Worm (Caenorhabditis elegans) whole organism, L4 larva: ENCODE measurements around the gene sru-25.
"Not testable (repeated sequence)": the region's sequence is repeated elsewhere in the genome, so short reads cannot be mapped to it uniquely, and the experiment has no call there.

ENCODE experiments used
- D1046.2 ChIP-seq: fragments of 200-800 bp; sonication (Bioruptor generic); IDR thresholded peaks from 2 replicates; pipeline ENCODE4 v1.3.6; 2022; ENCODE audit warnings: missing genetic modification characterization, missing compliant biosample characterization
- F26F4.8 ChIP-seq: fragments of 200-800 bp; sonication (Bioruptor generic); conservative IDR thresholded peaks from 2 replicates; pipeline ENCODE4 v1.3.6; 2022; ENCODE audit warnings: missing genetic modification characterization, missing compliant biosample characterization
- F37D6.2 ChIP-seq: sonication (generic microtip); optimal IDR thresholded peaks from 2 replicates; lab custom pipeline; 2016; ENCODE audit warnings: mild to moderate bottlenecking, missing genetic modification characterization, missing compliant biosample characterization
- Y105C5A.15 ChIP-seq: fragments of 200-800 bp; sonication (Bioruptor generic); IDR thresholded peaks from 2 replicates; pipeline ENCODE4 v1.3.6; 2022; ENCODE audit warnings: missing genetic modification characterization, missing compliant biosample characterization
- Y48G9A.11 ChIP-seq: fragments of 200-800 bp; sonication (Bioruptor generic); IDR thresholded peaks from 2 replicates; pipeline ENCODE4 v1.3.6; 2022; ENCODE audit warnings: missing genetic modification reagents, missing genetic modification characterization, missing compliant biosample characterization
- Y75B8A.6 ChIP-seq: fragments of 200-800 bp; sonication (Bioruptor generic); IDR thresholded peaks from 2 replicates; pipeline ENCODE4 v1.3.6; 2022; ENCODE audit warnings: missing genetic modification reagents, missing genetic modification characterization, missing compliant biosample characterization
- arid-1 ChIP-seq: fragments of 200-800 bp; sonication (Bioruptor generic); conservative IDR thresholded peaks from 2 replicates; pipeline ENCODE4 v1.3.6; 2022; ENCODE audit warnings: missing genetic modification reagents, missing genetic modification characterization, missing compliant biosample characterization
- ctbp-1 ChIP-seq: fragments of 200-800 bp; sonication (Bioruptor generic); IDR thresholded peaks from 2 replicates; pipeline ENCODE4 v1.3.6; 2022; ENCODE audit warnings: missing genetic modification reagents, missing genetic modification characterization, missing compliant biosample characterization
- daf-16 ChIP-seq, 3 experiments: sonication (generic microtip); optimal IDR thresholded peaks; 2 replicates each; lab custom pipeline; 2016 to 2017; ENCODE audit warnings: missing genetic modification characterization in 3 of 3, missing genetic modification reagents in 3 of 3, mild to moderate bottlenecking in 2 of 3, missing compliant biosample characterization in 2 of 3, missing biosample characterization in 1 of 3, moderate library complexity in 1 of 3
- dmd-6 ChIP-seq: fragments of 200-800 bp; sonication (Bioruptor generic); IDR thresholded peaks from 2 replicates; pipeline ENCODE4 v1.3.6; 2022; ENCODE audit warnings: missing genetic modification reagents, missing genetic modification characterization, missing compliant biosample characterization
- dmd-8 ChIP-seq: fragments of 200-800 bp; sonication (Bioruptor generic); IDR thresholded peaks from 2 replicates; pipeline ENCODE4 v1.3.6; 2022; ENCODE audit warnings: missing genetic modification characterization, missing compliant biosample characterization
- dpl-1 ChIP-seq: fragments of 150-350 bp; optimal IDR thresholded peaks from 2 replicates; lab custom pipeline; 2014; ENCODE audit warnings: missing biosample characterization, missing genetic modification reagents, missing genetic modification characterization
- fkh-10 ChIP-seq: fragments of 150-350 bp; optimal IDR thresholded peaks from 2 replicates; lab custom pipeline; 2014; ENCODE audit warnings: missing biosample characterization, missing genetic modification reagents, missing genetic modification characterization
- hlh-11 ChIP-seq: fragments of 200-800 bp; sonication (Bioruptor generic); optimal IDR thresholded peaks from 2 replicates; lab custom pipeline; 2018; ENCODE audit warnings: mild to moderate bottlenecking, missing genetic modification characterization, missing compliant biosample characterization
- hmg-1.1 ChIP-seq: fragments of 200-800 bp; sonication (Bioruptor generic); IDR thresholded peaks from 2 replicates; pipeline ENCODE4 v1.3.6; 2022; ENCODE audit warnings: missing genetic modification reagents, missing genetic modification characterization, missing compliant biosample characterization
- lim-7 ChIP-seq: fragments of 200-800 bp; sonication (Bioruptor generic); IDR thresholded peaks from 2 replicates; pipeline ENCODE4 v1.3.6; 2022; ENCODE audit warnings: missing genetic modification characterization, missing compliant biosample characterization
- lin-1 ChIP-seq: fragments of 200-800 bp; sonication (Bioruptor generic); IDR thresholded peaks from 2 replicates; pipeline ENCODE4 v1.3.6; 2022; ENCODE audit warnings: missing genetic modification reagents, missing genetic modification characterization, missing compliant biosample characterization
- lin-13 ChIP-seq: fragments of 150-350 bp; optimal IDR thresholded peaks from 2 replicates; lab custom pipeline; 2014; ENCODE audit warnings: missing biosample characterization, missing genetic modification reagents, missing genetic modification characterization
- lin-29 ChIP-seq: fragments of 200-800 bp; sonication (Bioruptor generic); IDR thresholded peaks from 2 replicates; pipeline ENCODE4 v1.3.6; 2022; ENCODE audit warnings: missing genetic modification reagents, missing genetic modification characterization, missing compliant biosample characterization
- lin-38 ChIP-seq: fragments of 200-800 bp; sonication (Bioruptor generic); IDR thresholded peaks from 2 replicates; pipeline ENCODE4 v1.3.6; 2022; ENCODE audit warnings: missing genetic modification reagents, missing genetic modification characterization, missing compliant biosample characterization
- mes-2 ChIP-seq: sonication (generic microtip); optimal IDR thresholded peaks from 2 replicates; lab custom pipeline; 2016; ENCODE audit warnings: missing genotype, mild to moderate bottlenecking, missing genetic modification characterization, missing compliant biosample characterization; ENCODE audit not compliant: poor library complexity, severe bottlenecking
- nhr-11 ChIP-seq: fragments of 150-350 bp; optimal IDR thresholded peaks from 2 replicates; lab custom pipeline; 2014; ENCODE audit warnings: missing biosample characterization, missing genetic modification characterization
- nhr-111 ChIP-seq: fragments of 200-800 bp; sonication (Bioruptor generic); optimal IDR thresholded peaks from 2 replicates; lab custom pipeline; 2018; ENCODE audit warnings: mild to moderate bottlenecking, missing genetic modification characterization, missing compliant biosample characterization
- nhr-41 ChIP-seq: fragments of 200-800 bp; sonication (Bioruptor generic); IDR thresholded peaks from 2 replicates; pipeline ENCODE4 v1.3.6; 2022; ENCODE audit warnings: missing genetic modification reagents, missing genetic modification characterization, missing compliant biosample characterization
- pha-4 ChIP-seq, 2 experiments: fragments of 150-350 bp in 1 of 2; fragments of 200-800 bp in 1 of 2; sonication (Bioruptor generic) in 1 of 2; IDR thresholded peaks in 1 of 2; optimal IDR thresholded peaks in 1 of 2; 2 replicates each; pipeline versions ENCODE4 v1.3.6 to Lab custom; 2014 to 2022; ENCODE audit warnings: missing genetic modification characterization in 2 of 2, missing genetic modification reagents in 2 of 2, missing biosample characterization in 1 of 2, missing compliant biosample characterization in 1 of 2
- php-3 ChIP-seq: fragments of 200-800 bp; sonication (Bioruptor generic); IDR thresholded peaks from 2 replicates; pipeline ENCODE4 v1.3.6; 2022; ENCODE audit warnings: missing genetic modification reagents, missing genetic modification characterization, missing compliant biosample characterization
- pqm-1 ChIP-seq: sonication (generic microtip); optimal IDR thresholded peaks from 2 replicates; lab custom pipeline; 2017; ENCODE audit warnings: missing biosample characterization, missing genetic modification characterization
- spr-3 ChIP-seq: fragments of 200-800 bp; sonication (Bioruptor generic); optimal IDR thresholded peaks from 2 replicates; lab custom pipeline; 2018; ENCODE audit warnings: mild to moderate bottlenecking, missing genetic modification characterization, missing compliant biosample characterization
- tra-1 ChIP-seq: fragments of 200-800 bp; sonication (Bioruptor generic); IDR thresholded peaks from 2 replicates; pipeline ENCODE4 v1.3.6; 2022; ENCODE audit warnings: missing genetic modification reagents, missing genetic modification characterization, missing compliant biosample characterization
- unc-130 ChIP-seq: sonication (generic microtip); optimal IDR thresholded peaks from 2 replicates; lab custom pipeline; 2016; ENCODE audit warnings: missing genetic modification reagents, missing genetic modification characterization, missing compliant biosample characterization
- vab-7 ChIP-seq: fragments of 200-800 bp; sonication (Bioruptor generic); IDR thresholded peaks from 2 replicates; pipeline ENCODE4 v1.3.6; 2022; ENCODE audit warnings: missing genetic modification reagents, missing genetic modification characterization, missing compliant biosample characterization
- zag-1 ChIP-seq: fragments of 150-350 bp; optimal IDR thresholded peaks from 2 replicates; lab custom pipeline; 2014; ENCODE audit warnings: missing biosample characterization, missing genetic modification characterization
- zip-2 ChIP-seq: fragments of 150-350 bp; optimal IDR thresholded peaks from 2 replicates; lab custom pipeline; 2014; ENCODE audit warnings: missing biosample characterization, missing genetic modification characterization
- ztf-7 ChIP-seq: fragments of 150-350 bp; optimal IDR thresholded peaks from 2 replicates; lab custom pipeline; 2014; ENCODE audit warnings: missing biosample characterization, missing genetic modification characterization

sru-25 gene

DNA sequence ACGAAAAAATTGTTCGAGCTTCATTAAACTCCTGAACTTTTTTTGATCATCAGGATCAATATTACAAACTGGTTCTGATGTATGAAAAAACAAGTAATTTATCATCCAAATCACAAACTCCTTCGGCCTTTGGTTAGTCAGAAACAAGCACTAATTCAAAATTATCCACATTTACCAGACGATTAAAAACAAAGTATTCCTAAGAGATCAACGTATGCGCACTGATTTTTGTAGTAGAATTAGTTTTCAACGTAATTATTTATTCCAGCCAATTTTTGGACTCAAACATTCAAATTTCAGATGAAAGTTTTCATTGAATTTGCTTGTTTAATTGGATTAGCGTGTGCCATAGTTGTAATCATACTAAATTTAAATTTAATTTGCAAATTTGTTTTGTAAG is 32.8 kb upstream of the sru-25 start, which contains the start of gene srbc-38:
TSS of gene srbc-38 (plus strand) at position 301 of the 400 bp plus-strand sequence.
- TF ChIP-seq fkh-10 (no peak), pqm-1 (no peak), unc-130 (GFP tag; lab: Kevin White, UChicago) (no peak), spr-3 (no peak), lin-38 (GFP tag; lab: Robert Waterston, UW) (no peak), ctbp-1 (GFP tag; lab: Robert Waterston, UW) (no peak), Y48G9A.11 (GFP tag; lab: Robert Waterston, UW) (no peak), nhr-111 (GFP tag; lab: Kevin White, UChicago) (no peak)

DNA sequence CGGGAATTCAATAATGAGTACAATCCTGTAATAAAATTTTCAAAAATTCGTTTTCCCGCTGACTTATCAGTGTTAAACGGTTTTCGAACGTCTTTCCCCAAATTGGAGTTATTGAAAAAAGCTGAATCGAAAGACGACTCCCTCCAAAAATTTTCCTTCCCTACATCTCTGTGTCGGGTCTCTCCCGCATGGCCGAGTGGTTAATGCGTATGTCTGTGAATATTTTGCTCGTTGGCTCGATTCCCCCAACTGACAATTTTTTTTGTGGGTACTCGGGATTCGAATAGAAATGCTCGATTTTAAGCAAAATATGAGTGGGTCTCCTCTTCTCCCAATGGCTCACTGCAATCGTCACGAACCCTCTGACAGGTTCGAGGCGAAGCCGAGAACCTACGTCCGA is 32.3 kb upstream of the sru-25 start:
- TF ChIP-seq D1046.2 (GFP tag; lab: Robert Waterston, UW) (0 out of 2 replicates have a peak, but pooled peaks have one; percentile 65), tra-1 (GFP tag; lab: Robert Waterston, UW) (peak; percentile 59; the same call in 1 of the 2 replicates), F26F4.8 (peak; percentile 71; the same call in 1 of the 2 replicates), hmg-1.1 (GFP tag; lab: Robert Waterston, UW) (peak; percentile 66), pha-4 (GFP tag; IDR thresholded peaks at IDR 0.05; lab: Robert Waterston, UW) (peak; percentile 51; the same call in 1 of the 2 replicates), nhr-41 (GFP tag; lab: Robert Waterston, UW) (peak; percentile 11; the same call in 1 of the 2 replicates), Y48G9A.11 (GFP tag; lab: Robert Waterston, UW) (0 out of 2 replicates have a peak, but pooled peaks have one; percentile 34), vab-7 (GFP tag; lab: Robert Waterston, UW) (peak; percentile 73), arid-1 (GFP tag; lab: Robert Waterston, UW) (peak; percentile 68), Y105C5A.15 (0 out of 2 replicates have a peak, but pooled peaks have one; percentile 28), php-3 (GFP tag; lab: Robert Waterston, UW) (peak; percentile 57; the same call in 1 of the 2 replicates), lim-7 (GFP tag; lab: Robert Waterston, UW) (peak; percentile 87), lin-1 (GFP tag; lab: Robert Waterston, UW) (peak; percentile 51; the same call in 1 of the 2 replicates), ctbp-1 (GFP tag; lab: Robert Waterston, UW) (peak; percentile 48; the same call in 1 of the 2 replicates), dmd-6 (peak; percentile 51), Y75B8A.6 (GFP tag; lab: Robert Waterston, UW) (0 out of 2 replicates have a peak, but pooled peaks have one; percentile 24), dmd-8 (GFP tag; lab: Robert Waterston, UW) (peak; percentile 88)
- TF ChIP-seq pha-4 (tag; optimal IDR thresholded peaks at IDR 0.05; lab: Kevin White, UChicago): not testable (repeated sequence)

DNA sequence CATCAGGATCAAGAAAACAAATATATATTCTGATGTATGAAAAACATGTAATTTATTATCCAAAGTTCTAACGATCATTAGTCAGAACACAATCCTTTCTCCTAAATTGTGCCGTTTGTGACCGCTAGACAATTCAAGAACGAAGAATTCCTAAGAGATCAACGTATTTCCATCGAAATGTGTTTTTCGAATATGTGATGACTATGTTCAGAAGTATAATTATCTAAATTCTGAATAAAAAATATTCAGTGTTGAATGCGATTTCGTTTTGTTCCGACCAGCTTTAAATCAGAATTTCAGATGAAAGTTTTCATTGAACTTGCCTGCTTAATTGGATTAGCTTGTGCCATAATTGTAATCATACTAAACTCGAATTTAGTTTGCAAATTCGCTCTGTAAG is 28.1 kb upstream of the sru-25 start, which contains the start of gene srbc-37:
TSS of gene srbc-37 (plus strand) at position 301 of the 400 bp plus-strand sequence.
- TF ChIP-seq hlh-11 (tag; lab: Kevin White, UChicago) (no peak), php-3 (GFP tag; lab: Robert Waterston, UW) (no peak), daf-16 (GFP tag; optimal IDR thresholded peaks at IDR 0.05; lab: Kevin White, UChicago) (no peak), daf-16 (tag; optimal IDR thresholded peaks at IDR 0.05; lab: Kevin White, UChicago) (no peak), F37D6.2 (no peak), dpl-1 (GFP tag; lab: Kevin White, UChicago) (no peak)

DNA sequence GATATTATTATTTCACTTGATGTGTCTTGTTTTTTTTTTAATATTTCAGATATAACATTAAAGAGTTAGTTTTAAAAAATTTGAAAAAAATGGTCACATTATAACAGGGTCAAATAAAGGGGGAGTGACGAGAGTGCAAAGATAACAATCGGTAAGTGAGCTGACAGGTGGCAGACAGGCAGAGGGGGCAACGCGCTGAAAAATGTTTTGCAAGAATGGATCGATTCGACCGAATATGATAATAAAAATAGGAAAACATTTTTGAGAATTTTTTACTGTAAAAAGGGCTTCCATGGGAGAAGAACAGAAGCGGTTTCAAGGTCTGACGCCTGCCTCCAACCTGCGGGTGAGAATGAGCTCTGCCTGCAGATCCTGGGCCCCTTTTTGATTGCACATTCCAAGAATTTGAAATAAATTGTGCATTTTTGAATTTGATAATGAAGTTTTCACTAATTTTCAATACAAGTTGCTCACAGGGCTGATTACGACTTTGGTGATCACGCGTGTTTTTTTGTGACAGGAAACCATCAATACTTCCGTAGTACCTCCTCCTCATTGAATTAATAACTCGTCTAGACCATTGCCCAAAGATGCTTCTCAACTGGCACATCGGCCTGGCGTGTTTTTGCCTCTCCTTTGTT is 25.5 kb upstream of the sru-25 start, which contains the start of the genes ugt-29 and srx-5:
TSS of gene ugt-29 (minus strand) at position 101 of the 641 bp plus-strand sequence.
TSS of gene srx-5 (plus strand) at position 591 of the 641 bp plus-strand sequence.
- TF ChIP-seq dmd-6 (0 out of 2 replicates have a peak, but pooled peaks have one; percentile 27), zag-1 (tag; lab: Kevin White, UChicago) (no peak)

DNA sequence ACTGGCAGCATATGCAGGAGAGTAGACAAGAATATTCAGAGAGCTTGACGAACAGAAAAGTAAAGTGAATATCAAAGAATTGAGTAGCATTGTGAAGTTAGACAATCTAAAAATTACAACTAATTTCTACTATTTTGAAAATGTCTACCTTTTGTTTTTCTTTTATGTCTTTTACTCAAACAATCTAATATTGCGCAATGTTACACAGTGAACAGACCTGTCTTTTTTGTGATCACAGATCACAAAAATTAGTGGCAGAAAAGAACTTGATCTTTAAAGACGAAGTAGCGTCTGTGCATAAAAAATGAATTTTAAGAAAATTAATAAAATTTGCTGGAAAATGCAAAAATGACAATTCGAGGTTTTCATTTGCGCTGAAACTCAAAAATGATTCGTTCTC is 24.9 kb upstream of the sru-25 start:
- TF ChIP-seq lin-29 (GFP tag; lab: Robert Waterston, UW) (no peak), lin-13 (no peak), nhr-11 (tag; lab: Kevin White, UChicago) (no peak), zip-2 (peak; percentile 92), F26F4.8 (no peak), mes-2 (tag; lab: Kevin White, UChicago) (no peak), ztf-7 (tag; lab: Kevin White, UChicago) (no peak), Y48G9A.11 (GFP tag; lab: Robert Waterston, UW) (no peak), daf-16 (GFP tag; optimal IDR thresholded peaks at IDR 0.05; lab: Kevin White, UChicago) (no peak), daf-16 (tag; optimal IDR thresholded peaks at IDR 0.05; lab: Kevin White, UChicago) (no peak)
